Worm (Caenorhabditis elegans) whole organism, L2 larva: ENCODE measurements around the gene gst-7.
"Not testable (repeated sequence)": the region's sequence is repeated elsewhere in the genome, so short reads cannot be mapped to it uniquely, and the experiment has no call there.

Source experiments
- C34F6.9 ChIP-seq: fragments of 150-350 bp; optimal IDR thresholded peaks from 2 replicates; lab custom pipeline; 2014; ENCODE audit warnings: missing biosample characterization, missing genetic modification characterization
- F13H6.1 ChIP-seq: sonication (generic microtip); optimal IDR thresholded peaks from 2 replicates; lab custom pipeline; 2016; ENCODE audit warnings: missing genetic modification characterization, missing compliant biosample characterization
- R02D3.7 ChIP-seq: fragments of 150-350 bp; optimal IDR thresholded peaks from 2 replicates; lab custom pipeline; 2014; ENCODE audit warnings: missing biosample characterization, missing genetic modification characterization
- Y55F3AM.14 ChIP-seq: fragments of 200-800 bp; sonication (Bioruptor generic); optimal IDR thresholded peaks from 2 replicates; lab custom pipeline; 2018; ENCODE audit warnings: mild to moderate bottlenecking, missing genetic modification characterization, missing compliant biosample characterization
- ZK546.5 ChIP-seq: sonication (generic microtip); optimal IDR thresholded peaks from 2 replicates; lab custom pipeline; 2017; ENCODE audit warnings: missing biosample characterization, missing genetic modification characterization
- ama-1 ChIP-seq: fragments of 150-350 bp; optimal IDR thresholded peaks from 2 replicates; lab custom pipeline; 2018; ENCODE audit warnings: inconsistent platforms
- ceh-82 ChIP-seq: fragments of 150-350 bp; optimal IDR thresholded peaks from 2 replicates; lab custom pipeline; 2014; ENCODE audit warnings: missing biosample characterization, missing genetic modification characterization
- crh-2 ChIP-seq: sonication (generic microtip); optimal IDR thresholded peaks from 2 replicates; lab custom pipeline; 2017; ENCODE audit warnings: missing biosample characterization, missing genetic modification characterization
- dmd-4 ChIP-seq: sonication (generic microtip); optimal IDR thresholded peaks from 2 replicates; lab custom pipeline; 2017; ENCODE audit warnings: missing biosample characterization, missing genetic modification characterization
- egl-27 ChIP-seq: sonication (generic microtip); optimal IDR thresholded peaks from 3 replicates; lab custom pipeline; 2017; ENCODE audit warnings: missing biosample characterization, missing genetic modification reagents, missing genetic modification characterization
- elt-1 ChIP-seq: fragments of 150-350 bp; optimal IDR thresholded peaks from 2 replicates; lab custom pipeline; 2014; ENCODE audit warnings: missing biosample characterization, missing genetic modification characterization
- elt-3 ChIP-seq: sonication (generic microtip); optimal IDR thresholded peaks from 2 replicates; lab custom pipeline; 2017; ENCODE audit warnings: missing biosample characterization, missing genetic modification characterization
- fos-1 ChIP-seq: fragments of 150-350 bp; optimal IDR thresholded peaks from 2 replicates; lab custom pipeline; 2014; ENCODE audit warnings: missing biosample characterization, missing genetic modification characterization
- gmeb-1 ChIP-seq: fragments of 150-350 bp; optimal IDR thresholded peaks from 2 replicates; lab custom pipeline; 2014; ENCODE audit warnings: missing biosample characterization, missing genetic modification characterization
- lin-11 ChIP-seq: fragments of 150-350 bp; sonication (generic microtip); optimal IDR thresholded peaks from 2 replicates; lab custom pipeline; 2014; ENCODE audit warnings: missing biosample characterization, missing genetic modification characterization, inconsistent platforms, mixed read lengths
- mab-5 ChIP-seq: fragments of 150-350 bp; optimal IDR thresholded peaks from 2 replicates; lab custom pipeline; 2014; ENCODE audit warnings: missing biosample characterization, missing genetic modification characterization
- mbf-1 ChIP-seq: sonication (generic microtip); optimal IDR thresholded peaks from 2 replicates; lab custom pipeline; 2017; ENCODE audit warnings: missing biosample characterization, missing genetic modification characterization
- mdl-1 ChIP-seq, 2 experiments: fragments of 150-350 bp in 1 of 2; sonication (generic microtip) in 1 of 2; optimal IDR thresholded peaks; 2 replicates each; lab custom pipeline; 2017; ENCODE audit warnings: missing biosample characterization in 2 of 2, missing genetic modification characterization in 2 of 2
- nhr-12 ChIP-seq: fragments of 150-350 bp; optimal IDR thresholded peaks from 2 replicates; lab custom pipeline; 2014; ENCODE audit warnings: missing biosample characterization, missing genetic modification characterization
- nhr-129 ChIP-seq: fragments of 150-350 bp; optimal IDR thresholded peaks from 2 replicates; lab custom pipeline; 2014; ENCODE audit warnings: missing biosample characterization, missing genetic modification characterization
- nhr-21 ChIP-seq: fragments of 150-350 bp; optimal IDR thresholded peaks from 2 replicates; lab custom pipeline; 2014; ENCODE audit warnings: missing biosample characterization, missing genetic modification characterization
- nhr-23 ChIP-seq: fragments of 150-350 bp; optimal IDR thresholded peaks from 2 replicates; lab custom pipeline; 2014; ENCODE audit warnings: missing biosample characterization, missing genetic modification reagents, missing genetic modification characterization
- nhr-237 ChIP-seq: fragments of 150-350 bp; optimal IDR thresholded peaks from 2 replicates; lab custom pipeline; 2014; ENCODE audit warnings: missing biosample characterization, missing genetic modification characterization
- nhr-25 ChIP-seq: fragments of 150-350 bp; sonication (generic microtip); optimal IDR thresholded peaks from 3 replicates; lab custom pipeline; 2014; ENCODE audit warnings: missing biosample characterization, missing genetic modification characterization
- sma-3 ChIP-seq: sonication (generic microtip); optimal IDR thresholded peaks from 2 replicates; lab custom pipeline; 2016; ENCODE audit warnings: missing genetic modification reagents, missing genetic modification characterization, missing compliant biosample characterization
- sma-9 ChIP-seq, 2 experiments: fragments of 150-350 bp in 1 of 2; sonication (generic microtip) in 1 of 2; optimal IDR thresholded peaks; 2 replicates each; lab custom pipeline; 2014 to 2016; ENCODE audit warnings: missing genetic modification characterization in 2 of 2, mild to moderate bottlenecking in 1 of 2, missing biosample characterization in 1 of 2, missing compliant biosample characterization in 1 of 2, missing genetic modification reagents in 1 of 2, moderate library complexity in 1 of 2
- snpc-4 ChIP-seq: fragments of 150-350 bp; optimal IDR thresholded peaks from 2 replicates; lab custom pipeline; 2014; ENCODE audit warnings: missing biosample characterization, missing genetic modification characterization
- unc-39 ChIP-seq: fragments of 150-350 bp; optimal IDR thresholded peaks from 2 replicates; lab custom pipeline; 2014; ENCODE audit warnings: missing biosample characterization, missing genetic modification characterization
- zag-1 ChIP-seq: fragments of 150-350 bp; optimal IDR thresholded peaks from 2 replicates; lab custom pipeline; 2014; ENCODE audit warnings: missing biosample characterization, missing genetic modification characterization
- ztf-1 ChIP-seq: fragments of 200-800 bp; sonication (Bioruptor generic); conservative IDR thresholded peaks from 2 replicates; pipeline ENCODE4 v1.3.6; 2022; ENCODE audit warnings: missing genetic modification characterization, missing compliant biosample characterization

Gene gst-7

DNA sequence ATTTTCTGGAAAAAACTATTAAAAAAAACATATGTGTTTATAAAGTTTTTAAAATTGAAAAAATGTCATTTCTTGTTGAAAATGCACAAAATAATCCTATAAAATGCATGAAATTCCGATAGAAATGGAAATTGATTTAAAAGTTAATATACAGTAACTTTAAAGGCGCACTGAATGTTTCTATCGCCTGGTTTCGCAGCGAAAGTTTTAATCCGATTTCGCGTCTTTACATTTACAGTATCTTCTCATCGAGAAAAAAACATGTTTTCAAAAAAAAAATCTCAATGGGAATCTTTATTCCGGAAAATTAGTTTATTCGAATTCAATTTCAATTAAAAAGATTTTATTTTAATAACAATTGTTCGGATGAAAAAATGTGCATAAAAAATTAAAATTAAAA is 32.4 kb downstream of the gst-7 start, which contains the start of gene R05F9.11:
Gene R05F9.11 (minus strand): TSS at position 5 of the 400 bp plus-strand sequence.
- no peak for TF ChIP-seq elt-3 (tag; lab: Kevin White, UChicago)
- no peak for TF ChIP-seq nhr-23 (tag; lab: Kevin White, UChicago)
- TF ChIP-seq R02D3.7 (tag; lab: Kevin White, UChicago), result no peak
- no peak for TF ChIP-seq C34F6.9
- no peak for TF ChIP-seq nhr-21 (tag; lab: Kevin White, UChicago)
- no peak for TF ChIP-seq mbf-1 (tag; lab: Kevin White, UChicago)
- no peak for TF ChIP-seq nhr-129
- no peak for TF ChIP-seq egl-27 (tag; lab: Kevin White, UChicago)
- TF ChIP-seq zag-1 (tag; lab: Kevin White, UChicago), result no peak
- no peak for TF ChIP-seq Y55F3AM.14 (GFP tag; lab: Kevin White, UChicago)
- TF ChIP-seq, all 48 proteins: peak for 0

DNA sequence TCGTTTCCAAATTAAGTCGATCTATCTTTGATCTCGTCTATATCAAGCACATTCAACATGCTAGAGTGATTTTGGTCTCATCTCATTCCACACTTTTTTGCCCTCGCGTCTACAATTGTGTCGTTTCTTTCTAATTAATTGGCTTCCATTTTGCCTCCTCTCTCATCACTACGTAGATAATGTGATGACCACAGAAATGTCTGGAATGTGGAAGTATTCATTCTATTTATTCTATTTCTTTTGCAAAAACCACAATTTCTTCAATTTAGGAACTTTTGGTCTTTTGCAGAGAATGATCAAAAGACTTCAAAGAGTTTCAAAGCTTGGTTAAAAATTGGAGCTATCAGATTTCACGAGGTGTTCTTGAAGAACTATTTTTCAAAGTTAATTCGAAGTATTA is 33.7 kb downstream of the gst-7 start:
- no peak for TF ChIP-seq ama-1 (lab: Kevin White, UChicago)

DNA sequence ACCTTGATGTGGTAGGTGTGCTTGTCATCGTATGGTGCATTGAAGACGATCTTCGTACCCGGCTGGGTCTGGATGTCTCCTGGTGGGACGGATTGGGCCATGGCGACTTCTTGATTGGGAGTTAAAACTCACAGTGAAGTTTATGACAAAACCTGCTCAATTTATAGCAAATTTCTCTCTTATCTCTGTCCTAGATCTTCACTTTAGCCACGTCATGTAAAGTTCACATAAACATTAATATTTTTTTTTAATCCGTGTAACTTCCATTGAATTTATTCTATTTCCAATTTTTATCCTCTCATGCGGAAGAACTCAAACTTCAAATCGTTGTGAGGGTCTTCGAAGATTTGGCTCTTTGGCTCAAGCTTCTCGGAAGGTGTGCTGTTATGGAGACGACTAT is 34.6 kb downstream of the gst-7 start, which contains the start of gene msp-31:
Gene msp-31 (minus strand): TSS at position 101 of the 400 bp plus-strand sequence.
- TF ChIP-seq ceh-82, elt-1, unc-39 (tag; lab: Kevin White, UChicago): not testable (repeated sequence)

DNA sequence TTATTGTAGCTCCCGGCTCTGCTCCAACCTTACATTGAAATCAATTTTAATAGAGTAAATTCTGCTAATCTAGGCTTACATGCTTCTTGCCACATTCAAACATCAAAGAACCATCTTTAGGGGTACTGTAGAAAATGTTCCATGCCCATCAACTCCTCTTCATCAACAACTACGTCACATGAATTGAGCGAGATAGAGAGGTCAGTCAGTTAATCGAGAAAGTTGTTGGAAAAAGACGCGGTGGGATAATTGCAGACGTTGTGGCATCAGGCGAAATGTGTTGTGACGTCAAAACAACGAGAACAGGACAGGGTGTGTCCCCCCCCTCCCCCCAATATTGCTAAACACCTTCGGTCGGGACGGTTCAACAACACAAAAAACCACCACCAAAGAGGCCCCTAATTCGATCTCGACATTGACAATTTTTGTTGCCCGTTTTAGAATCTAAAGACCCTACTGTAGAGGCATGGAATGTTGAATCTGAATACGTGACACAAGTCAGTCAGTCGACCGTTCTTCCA is 36.7 kb downstream of the gst-7 start:
- peak; percentile 43 for TF ChIP-seq nhr-25 (tag; lab: Kevin White, UChicago)
- TF ChIP-seq sma-3, result peak; percentile 65
- no peak for TF ChIP-seq mab-5 (tag; lab: Kevin White, UChicago)
- TF ChIP-seq sma-9 (GFP tag; optimal IDR thresholded peaks at IDR 0.05; lab: Kevin White, UChicago), result peak; percentile 3
- no peak for TF ChIP-seq sma-9 (tag; optimal IDR thresholded peaks at IDR 0.05; lab: Kevin White, UChicago)

DNA sequence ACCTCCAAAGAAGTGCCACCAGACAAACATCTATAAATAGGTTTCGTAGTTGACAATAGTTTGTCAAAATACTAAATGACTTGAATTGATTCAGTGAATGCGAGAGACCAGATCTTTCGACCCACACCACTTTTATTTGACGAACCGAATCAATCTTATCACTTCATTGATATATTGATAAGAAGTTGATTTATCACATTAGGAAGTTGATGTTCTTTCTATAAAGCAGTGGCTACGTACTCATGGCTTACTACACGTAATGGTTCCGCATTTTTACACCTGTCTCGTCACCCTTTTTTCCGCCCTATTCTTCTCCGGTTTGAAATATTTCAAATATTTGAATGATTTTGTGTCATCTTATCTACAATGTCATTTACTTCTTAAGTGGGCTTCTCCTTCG is 38.7 kb downstream of the gst-7 start:
- TF ChIP-seq C34F6.9, result no peak
- peak; percentile 18 for TF ChIP-seq sma-3
- peak; percentile 62 for TF ChIP-seq fos-1 (tag; lab: Kevin White, UChicago)

DNA sequence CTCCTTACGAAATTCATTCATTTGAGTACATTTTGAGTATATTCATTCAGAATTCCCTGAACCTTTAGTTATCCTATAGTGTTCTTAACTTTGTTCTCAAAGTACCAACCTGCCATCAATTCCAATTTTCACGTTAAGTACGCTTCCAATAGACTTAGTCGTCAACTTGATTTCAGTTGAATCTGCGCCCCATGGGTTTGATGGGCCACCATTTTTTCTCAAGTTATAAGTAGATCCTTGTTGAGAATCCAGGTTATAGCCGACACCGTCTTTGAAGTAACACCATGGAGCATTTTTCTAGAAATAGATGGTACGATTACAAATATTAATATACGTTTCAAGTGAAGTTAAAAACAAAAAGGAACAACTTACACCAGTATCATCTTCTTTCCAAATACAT is 42.9 kb downstream of the gst-7 start:
- no peak for TF ChIP-seq nhr-12
- no peak for TF ChIP-seq C34F6.9
- TF ChIP-seq nhr-25 (tag; lab: Kevin White, UChicago), result no peak
- no peak for TF ChIP-seq sma-9 (GFP tag; optimal IDR thresholded peaks at IDR 0.05; lab: Kevin White, UChicago)
- TF ChIP-seq sma-9 (tag; optimal IDR thresholded peaks at IDR 0.05; lab: Kevin White, UChicago), result no peak
- TF ChIP-seq lin-11 (tag; lab: Kevin White, UChicago), result no peak
- TF ChIP-seq mdl-1 (tag; optimal IDR thresholded peaks at IDR 0.05; lab: Kevin White, UChicago), result no peak
- TF ChIP-seq dmd-4 (tag; lab: Kevin White, UChicago), result no peak
- no peak for TF ChIP-seq snpc-4 (tag; lab: Kevin White, UChicago)
- TF ChIP-seq gmeb-1 (tag; lab: Kevin White, UChicago), result no peak
- TF ChIP-seq nhr-237, result no peak
- no peak for TF ChIP-seq ZK546.5 (tag; lab: Kevin White, UChicago)
- TF ChIP-seq, all 48 proteins: peak for 0

DNA sequence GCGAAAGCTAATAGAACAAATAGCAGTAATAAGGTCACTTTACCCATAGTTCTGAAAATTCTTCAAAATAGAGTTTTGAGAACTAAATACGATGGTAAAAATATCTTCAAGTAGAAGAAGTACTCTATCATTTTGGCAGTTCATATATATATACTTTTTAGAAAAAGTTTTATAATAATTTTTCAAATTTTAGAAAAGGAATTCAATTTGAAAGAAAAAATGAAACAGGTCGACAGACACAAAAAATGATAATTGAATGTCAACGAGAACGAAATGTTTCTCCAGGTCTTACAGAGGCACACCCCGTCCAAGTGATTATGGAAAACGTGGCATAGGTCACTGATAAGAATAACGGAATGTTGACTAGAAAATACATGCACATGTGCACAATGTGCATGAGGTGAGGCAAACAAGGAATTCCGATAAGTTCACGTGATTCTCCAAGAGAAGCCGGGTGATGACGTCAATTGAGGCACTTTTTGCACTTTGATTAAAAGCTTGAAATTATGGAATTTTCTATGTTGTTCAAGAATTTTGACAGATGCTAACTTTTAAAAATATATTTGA is 43.4 kb downstream of the gst-7 start, which contains the start of gene aagr-2:
Gene aagr-2 (minus strand): TSS at position 51 of the 567 bp plus-strand sequence.
- TF ChIP-seq elt-1 (tag; lab: Kevin White, UChicago), result no peak
- TF ChIP-seq ztf-1, result no peak
- peak; percentile 95 for TF ChIP-seq crh-2 (tag; lab: Kevin White, UChicago)
- TF ChIP-seq fos-1 (tag; lab: Kevin White, UChicago), result peak; percentile 93
- TF ChIP-seq sma-9 (GFP tag; optimal IDR thresholded peaks at IDR 0.05; lab: Kevin White, UChicago), result peak; percentile 93
- no peak for TF ChIP-seq sma-9 (tag; optimal IDR thresholded peaks at IDR 0.05; lab: Kevin White, UChicago)
- peak; percentile 10 for TF ChIP-seq sma-3
- TF ChIP-seq ceh-82 (tag; lab: Kevin White, UChicago), result no peak
- TF ChIP-seq F13H6.1 (tag; lab: Kevin White, UChicago), result peak; percentile 62
- peak in 1 of 2 experiments; percentile 47 for TF ChIP-seq mdl-1 (tag; optimal IDR thresholded peaks at IDR 0.05; lab: Kevin White, UChicago)
- peak; percentile 9 for TF ChIP-seq gmeb-1 (tag; lab: Kevin White, UChicago)
